Worm (Caenorhabditis elegans): Measurements from ENCODE around the gene C05D11.1.

DNA sequence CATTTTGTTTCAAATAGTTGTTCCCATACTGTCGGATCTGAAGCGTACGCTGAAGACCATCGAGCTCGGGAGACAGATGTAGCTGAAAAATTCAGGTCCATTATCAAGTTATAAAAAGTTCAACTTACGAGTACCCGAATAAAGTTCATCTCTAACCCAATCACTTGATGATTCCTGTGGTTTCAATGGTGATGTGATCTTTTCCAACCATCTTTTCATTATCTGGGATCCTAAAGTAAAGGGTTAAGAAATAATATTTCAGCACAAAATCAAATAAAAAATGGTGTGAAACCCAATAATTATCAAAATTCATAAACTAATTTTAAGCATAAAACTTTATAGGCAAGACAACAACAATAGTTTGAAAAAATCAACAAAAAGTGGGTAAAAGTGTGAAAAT lies 9.2 kb upstream of the C05D11.1 start, which contains the start of gene C05D11.8:
- TF ChIP-seq hpl-2 (GFP tag; optimal IDR thresholded peaks at IDR 0.05) (no peak), dpl-1 (GFP tag; optimal IDR thresholded peaks at IDR 0.05) (no peak), egl-27 (tag; optimal IDR thresholded peaks at IDR 0.05) (no peak), lir-3 (tag; optimal IDR thresholded peaks at IDR 0.05; ENCODE audit: poor library complexity) (no peak), lsy-2 (tag; optimal IDR thresholded peaks at IDR 0.05) (no peak)

Data from whole organism, L1 larva.